In the genomic region with DNA sequence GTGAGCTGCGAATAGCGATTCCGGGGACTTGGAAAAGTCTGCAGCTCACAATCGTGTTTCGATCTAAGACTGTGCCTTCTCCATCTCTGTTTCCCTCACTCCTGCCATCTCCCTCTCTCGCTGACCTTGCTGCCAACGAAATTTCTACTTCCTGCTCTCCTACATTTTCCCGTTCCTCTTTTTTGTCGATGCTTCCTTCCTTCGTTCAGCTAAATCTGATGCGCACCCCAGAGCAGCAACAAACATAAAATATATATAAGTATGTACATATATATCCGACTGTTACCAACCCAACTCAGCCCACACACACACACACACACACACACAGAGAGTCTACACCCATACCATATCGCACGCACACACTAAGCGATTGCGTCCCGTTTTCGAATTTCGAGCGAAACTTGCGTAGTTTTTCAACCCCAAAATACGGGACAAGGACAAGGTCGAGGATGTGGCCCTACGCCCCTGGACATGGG, we compare ENCODE assay signal across 2 fruit fly cellular contexts.
TF ChIP-seq lines count a peak whose summit lies in the region.

TSS of gene Imp (minus strand) at position 51 of the 476 bp plus-strand sequence.

- no peak for TF ChIP-seq CTCF in whole organism, embryonic (GFP tag; optimal IDR thresholded peaks at IDR 0.05; lab: Kevin White, UChicago)

TF ChIP-seq in whole organism, embryonic, 481 proteins besides CTCF, POLR2A, EP300 and RAD21:
- TF ChIP-seq Adf1 (GFP tag; IDR thresholded peaks at IDR 0.05; lab: Robert Waterston, UW) (peak; percentile 10; the same call in 1 of the 2 replicates), pros (GFP tag; optimal IDR thresholded peaks at IDR 0.05; lab: Kevin White, UChicago) (peak; percentile 74), CG31365 (tag; optimal IDR thresholded peaks at IDR 0.05; lab: Kevin White, UChicago) (no peak), CG13894 (tag; optimal IDR thresholded peaks at IDR 0.05; lab: Kevin White, UChicago) (peak; percentile 90), CG1832 (GFP tag; optimal IDR thresholded peaks at IDR 0.05; lab: Kevin White, UChicago) (peak; percentile 48), Atf6 (GFP tag; IDR thresholded peaks at IDR 0.05; lab: Robert Waterston, UW) (no peak), ems (GFP tag; optimal IDR thresholded peaks at IDR 0.05; lab: Kevin White, UChicago) (no peak), CG8281 (tag; optimal IDR thresholded peaks at IDR 0.05; lab: Kevin White, UChicago) (no peak), cg (GFP tag; optimal IDR thresholded peaks at IDR 0.05; lab: Kevin White, UChicago) (peak; percentile 69)

TF ChIP-seq in whole organism, wandering third instar larva, 38 proteins besides CTCF, POLR2A, EP300 and RAD21:
- no peak for TF ChIP-seq jim (GFP tag; optimal IDR thresholded peaks at IDR 0.05; lab: Kevin White, UChicago)
- TF ChIP-seq rgr (GFP tag; optimal IDR thresholded peaks at IDR 0.05; lab: Kevin White, UChicago) = no peak
- peak; percentile 14 for TF ChIP-seq Dfd (GFP tag; optimal IDR thresholded peaks at IDR 0.05; lab: Kevin White, UChicago)
- no peak for TF ChIP-seq tai (GFP tag; optimal IDR thresholded peaks at IDR 0.05; lab: Kevin White, UChicago)

Comparison
In these comparisons a context has a peak if more than half of its experiments do, and no peak if none do; other contexts are left out.
1. Of the 10 proteins assayed by ChIP-seq in both whole organism, embryonic and whole organism, wandering third instar larva: peak only in whole organism, embryonic: none; only in whole organism, wandering third instar larva: Dfd; in both: none; in neither: 9.